Fruit fly (Drosophila melanogaster): ENCODE measurements around the gene per.

DNA sequence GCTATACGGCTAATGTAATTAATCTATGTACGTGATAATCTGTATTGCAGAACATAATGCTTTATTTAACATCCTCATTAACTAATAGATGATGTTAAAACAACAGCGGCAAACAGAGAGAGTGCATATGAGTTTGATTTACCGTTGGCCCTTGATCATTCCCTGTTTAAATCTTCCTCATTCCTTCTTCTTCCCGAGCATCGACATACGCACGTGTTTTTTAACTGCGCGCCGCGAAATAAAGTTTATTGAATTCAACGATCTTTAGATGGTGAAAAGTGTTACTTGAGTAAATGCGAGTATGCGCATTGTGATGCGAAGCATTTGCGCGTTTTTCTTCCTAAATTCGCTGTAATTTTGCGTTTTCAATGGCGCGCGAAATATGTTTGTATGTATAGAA, 54.7 kb downstream of the per start, which contains the start of gene kirre:
- TF ChIP-seq bsh (GFP tag; optimal IDR thresholded peaks at IDR 0.05): no peak
- no peak for TF ChIP-seq Sry-δ (GFP tag; optimal IDR thresholded peaks at IDR 0.05)
- no peak for TF ChIP-seq Dip3 (GFP tag; optimal IDR thresholded peaks at IDR 0.05)
- TF ChIP-seq nerfin-1 (tag; optimal IDR thresholded peaks at IDR 0.05): no peak
- TF ChIP-seq sqz (GFP tag; optimal IDR thresholded peaks at IDR 0.05): no peak
- no peak for TF ChIP-seq CG11560 (tag; IDR thresholded peaks at IDR 0.05)
- no peak for TF ChIP-seq danr (GFP tag; IDR thresholded peaks at IDR 0.05)
- TF ChIP-seq Atf3 (GFP tag; optimal IDR thresholded peaks at IDR 0.05): no peak
- no peak for TF ChIP-seq Camta (GFP tag; optimal IDR thresholded peaks at IDR 0.05)
- no peak for TF ChIP-seq CG8281 (tag; optimal IDR thresholded peaks at IDR 0.05)

Measured in whole organism, embryonic.